Fruit fly (Drosophila melanogaster): Measurements from ENCODE around the gene Scsalpha2.
A peak's percentile ranks its signal among the peaks of the same experiment; 100 is the strongest.

Gene Scsalpha2

DNA sequence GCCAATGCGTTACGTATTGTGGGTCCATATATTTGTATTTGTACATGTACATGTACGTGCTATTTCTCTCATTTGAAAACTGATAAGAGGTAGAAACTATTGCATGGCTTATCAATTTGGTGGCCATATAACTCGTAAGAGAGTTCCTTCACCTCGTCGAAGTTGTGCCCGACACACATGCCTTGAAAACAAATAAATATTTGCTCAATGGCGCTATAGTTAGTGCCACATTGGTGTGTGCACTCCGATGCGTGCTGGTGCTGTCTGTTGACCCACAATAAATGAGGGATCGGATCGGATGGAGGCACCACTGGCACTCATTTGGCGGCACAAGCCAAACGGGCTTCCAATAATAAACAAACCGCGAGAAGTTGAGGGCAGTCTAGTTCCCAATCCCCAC is 9.4 kb upstream of the Scsalpha2 start (continued):
- TF ChIP-seq otp (GFP tag; IDR thresholded peaks at IDR 0.05): 0 out of 3 replicates have a peak, but pooled peaks have one; percentile 54
- TF ChIP-seq Optix (GFP tag; IDR thresholded peaks at IDR 0.05): no peak
- no peak for TF ChIP-seq shn (GFP tag; optimal IDR thresholded peaks at IDR 0.05)
- TF ChIP-seq CG4854 (GFP tag; optimal IDR thresholded peaks at IDR 0.05): no peak
- no peak for TF ChIP-seq CG34224 (GFP tag; IDR thresholded peaks at IDR 0.05; ENCODE audit: partially characterized antibody)
- no peak for TF ChIP-seq CG7786 (GFP tag; optimal IDR thresholded peaks at IDR 0.05)
- TF ChIP-seq CG10654 (GFP tag; optimal IDR thresholded peaks at IDR 0.05): no peak
- no peak for TF ChIP-seq CG31365 (tag; optimal IDR thresholded peaks at IDR 0.05)
- TF ChIP-seq CG6175 (GFP tag; IDR thresholded peaks at IDR 0.05): peak; percentile 72; the same call in 2 of the 3 replicates
- TF ChIP-seq psq (GFP tag; optimal IDR thresholded peaks at IDR 0.05): no peak
- TF ChIP-seq chm (GFP tag; IDR thresholded peaks at IDR 0.05): peak; percentile 59; the same call in 1 of the 2 replicates
- no peak for TF ChIP-seq CG9817 (tag; optimal IDR thresholded peaks at IDR 0.05)
- TF ChIP-seq Camta (GFP tag; optimal IDR thresholded peaks at IDR 0.05): no peak
- TF ChIP-seq CG13424 (tag; optimal IDR thresholded peaks at IDR 0.05): no peak
- no peak for TF ChIP-seq NK7.1 (GFP tag; optimal IDR thresholded peaks at IDR 0.05)
- TF ChIP-seq Chrac-16 (GFP tag; optimal IDR thresholded peaks at IDR 0.05): no peak
- no peak for TF ChIP-seq lmd (GFP tag; IDR thresholded peaks at IDR 0.05)
- TF ChIP-seq Lhr (GFP tag; optimal IDR thresholded peaks at IDR 0.05): no peak
- no peak for TF ChIP-seq CG32772 (GFP tag; IDR thresholded peaks at IDR 0.05)
- peak; percentile 62 for TF ChIP-seq MTF-1 (GFP tag; optimal IDR thresholded peaks at IDR 0.05; ENCODE audit: borderline replicate concordance)
- no peak for TF ChIP-seq aop (GFP tag; IDR thresholded peaks at IDR 0.05)
- no peak for TF ChIP-seq CG6854 (GFP tag; optimal IDR thresholded peaks at IDR 0.05)
- TF ChIP-seq CG17186 (GFP tag; optimal IDR thresholded peaks at IDR 0.05): no peak
- TF ChIP-seq chinmo (GFP tag; IDR thresholded peaks at IDR 0.05; ENCODE audit: partially characterized antibody): 0 out of 4 replicates have a peak, but pooled peaks have one; percentile 46
- peak; percentile 29 for TF ChIP-seq nau (GFP tag; optimal IDR thresholded peaks at IDR 0.05)
- no peak for TF ChIP-seq CG9797 (GFP tag; optimal IDR thresholded peaks at IDR 0.05)
- TF ChIP-seq CG11093 (GFP tag; IDR thresholded peaks at IDR 0.05): no peak
- TF ChIP-seq slbo (GFP tag; IDR thresholded peaks at IDR 0.05): peak; percentile 28; the same call in 1 of the 2 replicates
- no peak for TF ChIP-seq NC2β (GFP tag; optimal IDR thresholded peaks at IDR 0.05)
- no peak for TF ChIP-seq bcd (GFP tag; optimal IDR thresholded peaks at IDR 0.05)
- TF ChIP-seq mld (GFP tag; IDR thresholded peaks at IDR 0.05; ENCODE audit: partially characterized antibody): no peak
- no peak for TF ChIP-seq cad (GFP tag; optimal IDR thresholded peaks at IDR 0.05)
- TF ChIP-seq CG2202 (tag; optimal IDR thresholded peaks at IDR 0.05): peak; percentile 77
- TF ChIP-seq Antp (GFP tag; optimal IDR thresholded peaks at IDR 0.05): no peak
- TF ChIP-seq HLH3B (GFP tag; IDR thresholded peaks at IDR 0.05): no peak
- no peak for TF ChIP-seq dan (GFP tag; IDR thresholded peaks at IDR 0.05)
- TF ChIP-seq gro (GFP tag; optimal IDR thresholded peaks at IDR 0.05): no peak
- peak; percentile 56 for TF ChIP-seq vvl (GFP tag; IDR thresholded peaks at IDR 0.05)
- TF ChIP-seq CG18476 (GFP tag; optimal IDR thresholded peaks at IDR 0.05): no peak
- TF ChIP-seq CG3163 (GFP tag; optimal IDR thresholded peaks at IDR 0.05): no peak
- TF ChIP-seq ash1 (GFP tag; optimal IDR thresholded peaks at IDR 0.05): no peak
- no peak for TF ChIP-seq CG13296 (GFP tag; optimal IDR thresholded peaks at IDR 0.05)
- peak; percentile 48 for TF ChIP-seq CG1529 (GFP tag; optimal IDR thresholded peaks at IDR 0.05)
- peak in 1 of 2 experiments; percentile 13 for TF ChIP-seq Eip74EF (GFP tag; optimal IDR thresholded peaks at IDR 0.05)
- no peak for TF ChIP-seq CG9215 (GFP tag; IDR thresholded peaks at IDR 0.05)
- TF ChIP-seq hth (optimal IDR thresholded peaks at IDR 0.05): no peak
- peak; percentile 6 for TF ChIP-seq CoRest (tag; optimal IDR thresholded peaks at IDR 0.05)
- TF ChIP-seq sug (tag; optimal IDR thresholded peaks at IDR 0.05): no peak
- no peak for TF ChIP-seq CG5953 (GFP tag; IDR thresholded peaks at IDR 0.05)
- no peak for TF ChIP-seq tx (GFP tag; optimal IDR thresholded peaks at IDR 0.05)
- no peak for TF ChIP-seq CG43689 (GFP tag; IDR thresholded peaks at IDR 0.05)
- peak; percentile 25 for TF ChIP-seq grn (GFP tag; optimal IDR thresholded peaks at IDR 0.05)

Data from whole organism, embryonic.